Fruit fly (Drosophila melanogaster): ENCODE results near the gene CG8064.

The CG8064 gene

dm6 chr3R:18314824-18315690 is 31.6 kb downstream of the CG8064 start (continued):
- no peak for TF ChIP-seq Bteb2 (GFP tag; optimal IDR thresholded peaks at IDR 0.05)
- no peak for TF ChIP-seq Oaz (GFP tag; IDR thresholded peaks at IDR 0.05)
- peak; percentile 24 for TF ChIP-seq CG18262 (tag; optimal IDR thresholded peaks at IDR 0.05)
- TF ChIP-seq CG17186 (GFP tag; optimal IDR thresholded peaks at IDR 0.05), result no peak
- no peak for TF ChIP-seq tap (tag; optimal IDR thresholded peaks at IDR 0.05)
- peak; percentile 22; the same call in 1 of the 2 replicates for TF ChIP-seq seq (GFP tag; IDR thresholded peaks at IDR 0.05)
- TF ChIP-seq CG4617 (GFP tag; optimal IDR thresholded peaks at IDR 0.05; ENCODE audit: borderline replicate concordance), result no peak
- TF ChIP-seq row (GFP tag; IDR thresholded peaks at IDR 0.05), result peak; percentile 42; the same call in 1 of the 3 replicates
- no peak for TF ChIP-seq twi (tag; optimal IDR thresholded peaks at IDR 0.05)
- no peak for TF ChIP-seq pnt (GFP tag; optimal IDR thresholded peaks at IDR 0.05)
- peak; percentile 38 for TF ChIP-seq sob (GFP tag; IDR thresholded peaks at IDR 0.05)
- no peak for TF ChIP-seq Gsc (GFP tag; IDR thresholded peaks at IDR 0.05)
- TF ChIP-seq al (GFP tag; IDR thresholded peaks at IDR 0.05), result 0 out of 2 replicates have a peak, but pooled peaks have one; percentile 5
- TF ChIP-seq CG7839 (tag; optimal IDR thresholded peaks at IDR 0.05), result peak; percentile 36
- TF ChIP-seq CG18764 (GFP tag; optimal IDR thresholded peaks at IDR 0.05), result no peak
- peak; percentile 82 for TF ChIP-seq sens (GFP tag)
- no peak for TF ChIP-seq tup (GFP tag; optimal IDR thresholded peaks at IDR 0.05)
- TF ChIP-seq CG2116 (GFP tag; optimal IDR thresholded peaks at IDR 0.05), result no peak
- no peak for TF ChIP-seq hkb (optimal IDR thresholded peaks at IDR 0.05)
- peak; percentile 66 for TF ChIP-seq hkb (GFP tag; IDR thresholded peaks at IDR 0.05)
- TF ChIP-seq sna (GFP tag; IDR thresholded peaks at IDR 0.05; ENCODE audit: partially characterized antibody), result no peak
- TF ChIP-seq Taf1 (GFP tag; IDR thresholded peaks at IDR 0.05), result no peak
- no peak for TF ChIP-seq HLH4C (GFP tag; IDR thresholded peaks at IDR 0.05; ENCODE audit: partially characterized antibody)
- peak; percentile 4 for TF ChIP-seq CG11398 (GFP tag; optimal IDR thresholded peaks at IDR 0.05)
- no peak for TF ChIP-seq tll (GFP tag; optimal IDR thresholded peaks at IDR 0.05)
- TF ChIP-seq CG7987 (GFP tag; optimal IDR thresholded peaks at IDR 0.05), result no peak
- TF ChIP-seq CG4730 (GFP tag; IDR thresholded peaks at IDR 0.05), result 0 out of 2 replicates have a peak, but pooled peaks have one; percentile 22
- peak; percentile 74 for TF ChIP-seq CG9437 (GFP tag; optimal IDR thresholded peaks at IDR 0.05)
- TF ChIP-seq CG11093 (GFP tag; IDR thresholded peaks at IDR 0.05), result no peak
- no peak for TF ChIP-seq zen2 (GFP tag; IDR thresholded peaks at IDR 0.05; ENCODE audit: partially characterized antibody)
- TF ChIP-seq CG34224 (GFP tag; IDR thresholded peaks at IDR 0.05; ENCODE audit: partially characterized antibody), result no peak
- no peak for TF ChIP-seq CG8359 (GFP tag; optimal IDR thresholded peaks at IDR 0.05; ENCODE audit: borderline replicate concordance)
- no peak for TF ChIP-seq CG17829 (tag; optimal IDR thresholded peaks at IDR 0.05)
- TF ChIP-seq CG8478 (optimal IDR thresholded peaks at IDR 0.05), result no peak
- no peak for TF ChIP-seq Fer2 (tag; optimal IDR thresholded peaks at IDR 0.05)
- TF ChIP-seq lmd (GFP tag; IDR thresholded peaks at IDR 0.05), result 0 out of 2 replicates have a peak, but pooled peaks have one; percentile 35
- peak; percentile 5 for TF ChIP-seq Myb (GFP tag; optimal IDR thresholded peaks at IDR 0.05)
- TF ChIP-seq Ets65A (GFP tag), result peak; percentile 88
- TF ChIP-seq CG2889 (GFP tag; IDR thresholded peaks at IDR 0.05), result peak; percentile 31; the same call in 1 of the 3 replicates
- TF ChIP-seq exex (tag; optimal IDR thresholded peaks at IDR 0.05), result no peak
- no peak for TF ChIP-seq Awh (GFP tag; IDR thresholded peaks at IDR 0.05)
- peak; percentile 14 for TF ChIP-seq CG9609 (GFP tag; optimal IDR thresholded peaks at IDR 0.05)
- peak; percentile 46 for TF ChIP-seq grau (tag; optimal IDR thresholded peaks at IDR 0.05)
- TF ChIP-seq CG17612 (GFP tag; IDR thresholded peaks at IDR 0.05), result no peak
- peak; percentile 4 for TF ChIP-seq Dek (tag; optimal IDR thresholded peaks at IDR 0.05)
- no peak for TF ChIP-seq D19B (GFP tag; optimal IDR thresholded peaks at IDR 0.05)
- peak; percentile 14; the same call in 1 of the 3 replicates for TF ChIP-seq Aef1 (GFP tag; IDR thresholded peaks at IDR 0.05)
- no peak for TF ChIP-seq CG11247 (GFP tag; IDR thresholded peaks at IDR 0.05)
- TF ChIP-seq CG13287 (GFP tag; IDR thresholded peaks at IDR 0.05; ENCODE audit: partially characterized antibody), result peak; percentile 28; the same call in 1 of the 2 replicates

Data from whole organism, embryonic.